Worm (Caenorhabditis elegans): Measurements from ENCODE around the gene gna-1.

The gna-1 gene

ce11 chrV:10361830-10362397 lies 42.0 kb upstream of the gna-1 start, which contains the start of gene cash-1 (continued):
- TF ChIP-seq zim-3 (tag; optimal IDR thresholded peaks at IDR 0.05) (no peak), madf-3 (GFP tag; IDR thresholded peaks at IDR 0.05) (peak; percentile 99), egrh-3 (GFP tag; IDR thresholded peaks at IDR 0.05) (no peak), ama-1 (optimal IDR thresholded peaks at IDR 0.05) (peak; percentile 36), ama-1 (GFP tag; optimal IDR thresholded peaks at IDR 0.05) (no peak), lin-35 (GFP tag; optimal IDR thresholded peaks at IDR 0.05) (peak in 1 of 3 experiments; percentile 42), dox-1 (GFP tag; IDR thresholded peaks at IDR 0.05) (peak; percentile 88), madf-10 (tag; optimal IDR thresholded peaks at IDR 0.05) (peak; percentile 17), repo-1 (tag; optimal IDR thresholded peaks at IDR 0.05) (no peak), bed-1 (GFP tag; IDR thresholded peaks at IDR 0.05) (no peak), rec-8 (tag; optimal IDR thresholded peaks at IDR 0.05) (no peak), mel-28 (tag; optimal IDR thresholded peaks at IDR 0.05; ENCODE audit: borderline replicate concordance) (no peak), lag-1 (GFP tag; IDR thresholded peaks at IDR 0.05) (no peak), ztf-25 (GFP tag; IDR thresholded peaks at IDR 0.05) (0 out of 2 replicates have a peak, but pooled peaks have one; percentile 36), snpc-1.1 (tag; optimal IDR thresholded peaks at IDR 0.05; ENCODE audit: insufficient read depth) (no peak), aptf-2 (GFP tag; conservative IDR thresholded peaks at IDR 0.05) (no peak), B0019.2 (GFP tag; conservative IDR thresholded peaks at IDR 0.05) (no peak), athp-1 (tag; optimal IDR thresholded peaks at IDR 0.05) (no peak), tbp1 (GFP tag; optimal IDR thresholded peaks at IDR 0.05) (peak; percentile 53), Y79H2A.3 (GFP tag; conservative IDR thresholded peaks at IDR 0.05) (no peak), hlh-26 (GFP tag; conservative IDR thresholded peaks at IDR 0.05) (no peak), sea-2 (GFP tag; IDR thresholded peaks at IDR 0.05) (no peak), ztf-3 (GFP tag; optimal IDR thresholded peaks at IDR 0.05) (no peak), lsy-27 (tag; optimal IDR thresholded peaks at IDR 0.05; ENCODE audit: borderline replicate concordance, insufficient read depth) (peak; percentile 61), tbx-9 (tag; optimal IDR thresholded peaks at IDR 0.05; ENCODE audit: borderline replicate concordance) (no peak), lin-54 (GFP tag; optimal IDR thresholded peaks at IDR 0.05) (peak; percentile 83), ceh-79 (tag; optimal IDR thresholded peaks at IDR 0.05) (no peak), ztf-26 (tag; optimal IDR thresholded peaks at IDR 0.05) (no peak), xnd-1 (tag; optimal IDR thresholded peaks at IDR 0.05) (peak; percentile 43), lin-40 (tag; optimal IDR thresholded peaks at IDR 0.05) (peak; percentile 41), zfh-2 (GFP tag; conservative IDR thresholded peaks at IDR 0.05) (no peak), chd-7 (tag; optimal IDR thresholded peaks at IDR 0.05) (no peak), F22D6.2 (tag; optimal IDR thresholded peaks at IDR 0.05) (no peak), unc-130 (GFP tag; optimal IDR thresholded peaks at IDR 0.05) (no peak), F52B5.7 (tag; optimal IDR thresholded peaks at IDR 0.05) (no peak), madf-8 (GFP tag; conservative IDR thresholded peaks at IDR 0.05) (peak; percentile 71), hsf-1 (GFP tag; IDR thresholded peaks at IDR 0.05) (no peak), attf-6 (GFP tag; IDR thresholded peaks at IDR 0.05) (peak; percentile 38; the same call in 1 of the 2 replicates), T26A5.8 (tag; optimal IDR thresholded peaks at IDR 0.05) (no peak), F10E7.11 (tag; optimal IDR thresholded peaks at IDR 0.05) (no peak), nfya-1 (tag; optimal IDR thresholded peaks at IDR 0.05; ENCODE audit: borderline replicate concordance, insufficient read depth) (no peak), B0035.1 (tag; optimal IDR thresholded peaks at IDR 0.05) (no peak), cebp-2 (GFP tag; IDR thresholded peaks at IDR 0.05) (no peak), attf-3 (GFP tag; conservative IDR thresholded peaks at IDR 0.05) (no peak), let-607 (tag; optimal IDR thresholded peaks at IDR 0.05) (peak in 1 of 2 experiments; percentile 12), snpc-1.3 (tag; optimal IDR thresholded peaks at IDR 0.05; ENCODE audit: insufficient read depth) (no peak), mes-4 (tag; optimal IDR thresholded peaks at IDR 0.05) (no peak)
